Worm (Caenorhabditis elegans): ENCODE measurements around the gene ZK402.5.

Gene ZK402.5

ce11 chrX:1393891-1394290 lies 7.3 kb downstream of the ZK402.5 start, which contains the start of gene F56C3.9:
Gene F56C3.9 (minus strand): TSS chrX:1393991.
- TF ChIP-seq hmg-4 (GFP tag; optimal IDR thresholded peaks at IDR 0.05) (no peak), aly-1 (tag; optimal IDR thresholded peaks at IDR 0.05) (no peak), tbx-11 (GFP tag; IDR thresholded peaks at IDR 0.05) (no peak)

ce11 chrX:1389382-1389983 lies 11.7 kb downstream of the ZK402.5 start:
- TF ChIP-seq ama-1 (optimal IDR thresholded peaks at IDR 0.05) (no peak), ceh-13 (GFP tag; optimal IDR thresholded peaks at IDR 0.05) (no peak), tbx-11 (GFP tag; IDR thresholded peaks at IDR 0.05) (no peak), B0310.2 (tag; optimal IDR thresholded peaks at IDR 0.05) (no peak), scrt-1 (GFP tag; IDR thresholded peaks at IDR 0.05) (no peak), F13C5.2 (tag; optimal IDR thresholded peaks at IDR 0.05) (no peak), pes-1 (GFP tag; IDR thresholded peaks at IDR 0.05) (no peak), tbx-37 (GFP tag; conservative IDR thresholded peaks at IDR 0.05) (no peak), flt-1 (GFP tag; IDR thresholded peaks at IDR 0.05) (no peak), ceh-36 (tag; optimal IDR thresholded peaks at IDR 0.05) (no peak), hmbx-1 (tag; optimal IDR thresholded peaks at IDR 0.05) (no peak), hmg-4 (GFP tag; optimal IDR thresholded peaks at IDR 0.05) (no peak), tra-4 (tag; optimal IDR thresholded peaks at IDR 0.05) (no peak)

ce11 chrX:1386893-1387367 lies 14.2 kb downstream of the ZK402.5 start, which contains the start of gene F56C3.1:
Gene F56C3.1 (plus strand): TSS chrX:1387317.
- TF ChIP-seq pes-1 (GFP tag; IDR thresholded peaks at IDR 0.05) (no peak), ama-1 (optimal IDR thresholded peaks at IDR 0.05) (no peak), ets-7 (tag; optimal IDR thresholded peaks at IDR 0.05) (no peak), scrt-1 (GFP tag; IDR thresholded peaks at IDR 0.05) (no peak), ceh-13 (GFP tag; optimal IDR thresholded peaks at IDR 0.05) (no peak), F13C5.2 (tag; optimal IDR thresholded peaks at IDR 0.05) (no peak), tbx-37 (GFP tag; conservative IDR thresholded peaks at IDR 0.05) (no peak), tra-4 (tag; optimal IDR thresholded peaks at IDR 0.05) (no peak), B0310.2 (tag; optimal IDR thresholded peaks at IDR 0.05) (no peak), tbx-11 (GFP tag; IDR thresholded peaks at IDR 0.05) (no peak), hmbx-1 (tag; optimal IDR thresholded peaks at IDR 0.05) (no peak), flt-1 (GFP tag; IDR thresholded peaks at IDR 0.05) (no peak), hmg-4 (GFP tag; optimal IDR thresholded peaks at IDR 0.05) (no peak), ceh-36 (tag; optimal IDR thresholded peaks at IDR 0.05) (no peak), aly-1 (tag; optimal IDR thresholded peaks at IDR 0.05) (no peak), hnd-1 (tag; optimal IDR thresholded peaks at IDR 0.05) (no peak), sea-1 (GFP tag; conservative IDR thresholded peaks at IDR 0.05) (no peak; the same call in 1 of the 2 replicates)

ce11 chrX:1384538-1384937 lies 16.6 kb downstream of the ZK402.5 start, which contains the start of gene F56C3.8:
Gene F56C3.8 (minus strand): TSS chrX:1384638.
- TF ChIP-seq ceh-13 (GFP tag; optimal IDR thresholded peaks at IDR 0.05) (no peak), ets-7 (tag; optimal IDR thresholded peaks at IDR 0.05) (no peak), ama-1 (optimal IDR thresholded peaks at IDR 0.05) (no peak), B0310.2 (tag; optimal IDR thresholded peaks at IDR 0.05) (no peak), tbx-37 (GFP tag; conservative IDR thresholded peaks at IDR 0.05) (no peak), tbx-11 (GFP tag; IDR thresholded peaks at IDR 0.05) (no peak), flt-1 (GFP tag; IDR thresholded peaks at IDR 0.05) (no peak), hmg-4 (GFP tag; optimal IDR thresholded peaks at IDR 0.05) (no peak), F13C5.2 (tag; optimal IDR thresholded peaks at IDR 0.05) (no peak), scrt-1 (GFP tag; IDR thresholded peaks at IDR 0.05) (no peak), sea-1 (GFP tag; conservative IDR thresholded peaks at IDR 0.05) (no peak), ceh-36 (tag; optimal IDR thresholded peaks at IDR 0.05) (no peak), tra-4 (tag; optimal IDR thresholded peaks at IDR 0.05) (no peak), pes-1 (GFP tag; IDR thresholded peaks at IDR 0.05) (no peak), aly-1 (tag; optimal IDR thresholded peaks at IDR 0.05) (no peak), hmbx-1 (tag; optimal IDR thresholded peaks at IDR 0.05) (no peak), hnd-1 (tag; optimal IDR thresholded peaks at IDR 0.05) (no peak)

- TF ChIP-seq ceh-36 (tag; optimal IDR thresholded peaks at IDR 0.05) (no peak), tbx-11 (GFP tag; IDR thresholded peaks at IDR 0.05) (no peak), sea-1 (GFP tag; conservative IDR thresholded peaks at IDR 0.05) (no peak), pes-1 (GFP tag; IDR thresholded peaks at IDR 0.05) (no peak), ceh-13 (GFP tag; optimal IDR thresholded peaks at IDR 0.05) (no peak), tbx-37 (GFP tag; conservative IDR thresholded peaks at IDR 0.05) (no peak), flt-1 (GFP tag; IDR thresholded peaks at IDR 0.05) (no peak), hnd-1 (tag; optimal IDR thresholded peaks at IDR 0.05) (no peak), B0310.2 (tag; optimal IDR thresholded peaks at IDR 0.05) (no peak), tra-4 (tag; optimal IDR thresholded peaks at IDR 0.05) (no peak), ama-1 (optimal IDR thresholded peaks at IDR 0.05) (no peak), F13C5.2 (tag; optimal IDR thresholded peaks at IDR 0.05) (no peak), hmbx-1 (tag; optimal IDR thresholded peaks at IDR 0.05) (no peak), ets-7 (tag; optimal IDR thresholded peaks at IDR 0.05) (no peak), scrt-1 (GFP tag; IDR thresholded peaks at IDR 0.05) (no peak), aly-1 (tag; optimal IDR thresholded peaks at IDR 0.05) (no peak), hmg-4 (GFP tag; optimal IDR thresholded peaks at IDR 0.05) (no peak)
These were observed 17.6 kb downstream of the ZK402.5 start for ce11 chrX:1383546-1383945.

ce11 chrX:1381565-1381964 lies 19.6 kb downstream of the ZK402.5 start, which contains the start of gene F56C3.10:
Gene F56C3.10 (minus strand): TSS chrX:1381665.
- TF ChIP-seq tra-4 (tag; optimal IDR thresholded peaks at IDR 0.05) (no peak), ceh-36 (tag; optimal IDR thresholded peaks at IDR 0.05) (no peak), aly-1 (tag; optimal IDR thresholded peaks at IDR 0.05) (no peak), flt-1 (GFP tag; IDR thresholded peaks at IDR 0.05) (no peak), ceh-13 (GFP tag; optimal IDR thresholded peaks at IDR 0.05) (no peak), tbx-11 (GFP tag; IDR thresholded peaks at IDR 0.05) (no peak), ama-1 (optimal IDR thresholded peaks at IDR 0.05) (no peak), sea-1 (GFP tag; conservative IDR thresholded peaks at IDR 0.05) (no peak), ets-7 (tag; optimal IDR thresholded peaks at IDR 0.05) (no peak), pes-1 (GFP tag; IDR thresholded peaks at IDR 0.05) (no peak), F13C5.2 (tag; optimal IDR thresholded peaks at IDR 0.05) (no peak)

ce11 chrX:1379391-1379790 lies 21.8 kb downstream of the ZK402.5 start:
- TF ChIP-seq pes-1 (GFP tag; IDR thresholded peaks at IDR 0.05) (peak; percentile 90), ets-7 (tag; optimal IDR thresholded peaks at IDR 0.05) (peak; percentile 71), hnd-1 (tag; optimal IDR thresholded peaks at IDR 0.05) (peak; percentile 73), tra-4 (tag; optimal IDR thresholded peaks at IDR 0.05) (peak; percentile 59), B0310.2 (tag; optimal IDR thresholded peaks at IDR 0.05) (peak; percentile 60), ceh-36 (tag; optimal IDR thresholded peaks at IDR 0.05) (peak; percentile 75), sea-1 (GFP tag; conservative IDR thresholded peaks at IDR 0.05) (peak; percentile 89), aly-1 (tag; optimal IDR thresholded peaks at IDR 0.05) (peak; percentile 91), hmg-4 (GFP tag; optimal IDR thresholded peaks at IDR 0.05) (peak; percentile 90), tbx-37 (GFP tag; conservative IDR thresholded peaks at IDR 0.05) (peak; percentile 81), scrt-1 (GFP tag; IDR thresholded peaks at IDR 0.05) (peak; percentile 94), ceh-13 (GFP tag; optimal IDR thresholded peaks at IDR 0.05) (peak; percentile 75), ama-1 (optimal IDR thresholded peaks at IDR 0.05) (no peak), F13C5.2 (tag; optimal IDR thresholded peaks at IDR 0.05) (peak; percentile 84), hmbx-1 (tag; optimal IDR thresholded peaks at IDR 0.05) (peak; percentile 31), tbx-11 (GFP tag; IDR thresholded peaks at IDR 0.05) (peak; percentile 93), flt-1 (GFP tag; IDR thresholded peaks at IDR 0.05) (peak; percentile 90)
